Worm (Caenorhabditis elegans): ENCODE data around the gene aly-2.
"Not testable (repeated sequence)": the region's sequence is repeated elsewhere in the genome, so short reads cannot be mapped to it uniquely, and the experiment has no call there.

DNA sequence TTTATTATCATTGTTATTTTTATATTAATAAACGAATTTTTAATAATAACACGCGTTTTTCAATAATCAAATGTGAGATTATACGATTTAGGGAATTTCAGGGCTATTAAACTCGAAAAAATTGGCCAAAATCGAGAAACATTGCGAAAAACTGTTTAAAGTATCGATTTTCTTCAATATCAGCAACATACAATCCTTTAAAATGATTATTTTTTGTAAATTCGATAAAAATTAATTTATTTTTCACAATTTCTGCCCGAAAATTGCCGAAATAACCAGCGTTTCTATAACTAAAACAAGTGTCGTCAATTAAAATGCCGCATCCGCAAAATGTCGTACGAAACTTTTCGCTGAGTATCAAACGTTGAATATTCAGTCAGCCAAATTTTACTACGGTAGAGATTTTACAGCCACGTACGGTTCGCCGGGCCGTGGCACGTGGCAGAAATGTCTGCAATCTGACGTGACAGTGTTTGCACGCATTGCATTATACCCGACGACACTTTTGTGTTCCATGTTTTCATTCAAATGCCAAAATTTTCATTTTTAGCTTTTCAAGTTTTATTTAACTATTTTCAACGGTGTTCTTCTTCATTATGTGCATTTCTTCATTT lies 48.9 kb downstream of the aly-2 start:
- not testable (repeated sequence) for TF ChIP-seq snpc-4, nhr-2, nhr-76, ztf-11, mep-1, ceh-39, elt-3 (tag; optimal IDR thresholded peaks at IDR 0.05)
- peak; percentile 36 for TF ChIP-seq lsy-2 (tag; optimal IDR thresholded peaks at IDR 0.05)
